Worm (Caenorhabditis elegans) whole organism, L4 larva: ENCODE data around the gene C05C10.8.

ENCODE experiments used
- F26F4.8 ChIP-seq: fragments of 200-800 bp; sonication (Bioruptor generic); conservative IDR thresholded peaks from 2 replicates; pipeline ENCODE4 v1.3.6; 2022; ENCODE audit warnings: missing genetic modification characterization, missing compliant biosample characterization
- F44E2.7 ChIP-seq: fragments of 200-800 bp; sonication (Bioruptor generic); IDR thresholded peaks from 2 replicates; pipeline ENCODE4 v2.1.2; 2022; ENCODE audit warnings: missing genetic modification characterization, missing compliant biosample characterization
- F49E8.2 ChIP-seq: sonication (generic microtip); optimal IDR thresholded peaks from 2 replicates; lab custom pipeline; 2016; ENCODE audit warnings: missing compliant biosample characterization, mild to moderate bottlenecking, missing genetic modification characterization, borderline replicate concordance
- T20F7.1 ChIP-seq: fragments of 200-800 bp; sonication (Bioruptor generic); optimal IDR thresholded peaks from 2 replicates; lab custom pipeline; 2018; ENCODE audit warnings: mild to moderate bottlenecking, missing genetic modification characterization, missing compliant biosample characterization
- T26A8.4 ChIP-seq: fragments of 200-800 bp; sonication (Bioruptor generic); IDR thresholded peaks from 2 replicates; pipeline ENCODE4 v1.3.6; 2022; ENCODE audit warnings: missing genetic modification characterization, missing compliant biosample characterization
- aha-1 ChIP-seq: fragments of 150-350 bp; peaks from one replicate; lab custom pipeline; 2014; ENCODE audit warnings: missing biosample characterization, missing genetic modification characterization
- arid-1 ChIP-seq: fragments of 200-800 bp; sonication (Bioruptor generic); conservative IDR thresholded peaks from 2 replicates; pipeline ENCODE4 v1.3.6; 2022; ENCODE audit warnings: missing genetic modification reagents, missing genetic modification characterization, missing compliant biosample characterization
- ceh-20 ChIP-seq: fragments of 200-800 bp; sonication (Bioruptor generic); IDR thresholded peaks from 2 replicates; pipeline ENCODE4 v1.3.6; 2022; ENCODE audit warnings: missing genetic modification reagents, missing genetic modification characterization, missing compliant biosample characterization
- ceh-28 ChIP-seq: fragments of 150-350 bp; optimal IDR thresholded peaks from 2 replicates; lab custom pipeline; 2014; ENCODE audit warnings: missing biosample characterization, missing genetic modification reagents, missing genetic modification characterization
- ceh-32 ChIP-seq: sonication (generic microtip); optimal IDR thresholded peaks from 2 replicates; lab custom pipeline; 2016; ENCODE audit warnings: mild to moderate bottlenecking, missing genetic modification characterization, missing compliant biosample characterization; ENCODE audit not compliant: poor library complexity
- ceh-44 ChIP-seq: fragments of 200-800 bp; sonication (Bioruptor generic); IDR thresholded peaks from 2 replicates; pipeline ENCODE4 v1.3.6; 2022; ENCODE audit warnings: missing genetic modification reagents, missing genetic modification characterization, missing compliant biosample characterization
- ceh-62 ChIP-seq: sonication (generic microtip); optimal IDR thresholded peaks from 2 replicates; lab custom pipeline; 2017; ENCODE audit warnings: missing biosample characterization, missing genetic modification characterization
- cey-2 ChIP-seq: sonication (generic microtip); optimal IDR thresholded peaks from 3 replicates; lab custom pipeline; 2017; ENCODE audit warnings: missing genetic modification characterization, mild to moderate bottlenecking, missing compliant biosample characterization, antibody characterized with exemption, borderline replicate concordance; ENCODE audit not compliant: insufficient read depth
- ctbp-1 ChIP-seq: fragments of 200-800 bp; sonication (Bioruptor generic); IDR thresholded peaks from 2 replicates; pipeline ENCODE4 v1.3.6; 2022; ENCODE audit warnings: missing genetic modification reagents, missing genetic modification characterization, missing compliant biosample characterization
- daf-8 ChIP-seq: fragments of 200-800 bp; sonication (Bioruptor generic); IDR thresholded peaks from 2 replicates; pipeline ENCODE4 v1.3.6; 2022; ENCODE audit warnings: missing genetic modification characterization, missing compliant biosample characterization
- dmd-6 ChIP-seq: fragments of 200-800 bp; sonication (Bioruptor generic); IDR thresholded peaks from 2 replicates; pipeline ENCODE4 v1.3.6; 2022; ENCODE audit warnings: missing genetic modification reagents, missing genetic modification characterization, missing compliant biosample characterization
- dmd-9 ChIP-seq: fragments of 200-800 bp; sonication (Bioruptor generic); IDR thresholded peaks from 2 replicates; pipeline ENCODE4 v1.3.6; 2022; ENCODE audit warnings: missing genetic modification reagents, missing genetic modification characterization, missing compliant biosample characterization
- dpl-1 ChIP-seq: fragments of 150-350 bp; optimal IDR thresholded peaks from 2 replicates; lab custom pipeline; 2014; ENCODE audit warnings: missing biosample characterization, missing genetic modification reagents, missing genetic modification characterization
- dve-1 ChIP-seq: sonication (generic microtip); optimal IDR thresholded peaks from 2 replicates; lab custom pipeline; 2017; ENCODE audit warnings: antibody characterized with exemption, mild to moderate bottlenecking, missing genetic modification characterization, missing compliant biosample characterization; ENCODE audit not compliant: insufficient read depth
- egl-27 ChIP-seq: sonication (generic microtip); optimal IDR thresholded peaks from 3 replicates; lab custom pipeline; 2017; ENCODE audit warnings: missing biosample characterization, missing genetic modification reagents, missing genetic modification characterization
- egl-43 ChIP-seq: fragments of 200-800 bp; sonication (Bioruptor generic); IDR thresholded peaks from 2 replicates; pipeline ENCODE4 v1.3.6; 2022; ENCODE audit warnings: missing genetic modification reagents, missing genetic modification characterization, missing compliant biosample characterization
- gei-8 ChIP-seq: fragments of 200-800 bp; sonication (Bioruptor generic); optimal IDR thresholded peaks from 2 replicates; lab custom pipeline; 2018; ENCODE audit warnings: mild to moderate bottlenecking, missing genetic modification characterization, missing compliant biosample characterization
- hif-1 ChIP-seq, 2 experiments: sonication (generic microtip); optimal IDR thresholded peaks; 2 replicates each; lab custom pipeline; 2016 to 2017; ENCODE audit warnings: missing compliant biosample characterization in 2 of 2, missing genetic modification characterization in 2 of 2, missing genetic modification reagents in 2 of 2, missing genotype in 2 of 2, mild to moderate bottlenecking in 1 of 2
- hlh-11 ChIP-seq: fragments of 200-800 bp; sonication (Bioruptor generic); optimal IDR thresholded peaks from 2 replicates; lab custom pipeline; 2018; ENCODE audit warnings: mild to moderate bottlenecking, missing genetic modification characterization, missing compliant biosample characterization
- lim-7 ChIP-seq: fragments of 200-800 bp; sonication (Bioruptor generic); IDR thresholded peaks from 2 replicates; pipeline ENCODE4 v1.3.6; 2022; ENCODE audit warnings: missing genetic modification characterization, missing compliant biosample characterization
- lin-15B ChIP-seq: fragments of 150-350 bp; sonication (generic microtip); optimal IDR thresholded peaks from 3 replicates; lab custom pipeline; 2014; ENCODE audit warnings: missing biosample characterization, missing genetic modification characterization
- lir-3 ChIP-seq: sonication (generic microtip); optimal IDR thresholded peaks from 2 replicates; lab custom pipeline; 2016; ENCODE audit warnings: mild to moderate bottlenecking, missing genetic modification characterization, missing compliant biosample characterization
- lsy-2 ChIP-seq, 2 experiments: fragments of 150-350 bp in 1 of 2; sonication (generic microtip) in 1 of 2; optimal IDR thresholded peaks; 2 replicates each; lab custom pipeline; 2014 to 2017; ENCODE audit warnings: missing biosample characterization in 2 of 2, missing genetic modification characterization in 2 of 2
- madf-5 ChIP-seq, 2 experiments: fragments of 200-800 bp; sonication (Bioruptor generic); IDR thresholded peaks; 2 replicates each; pipeline ENCODE4 v1.3.6; 2022; ENCODE audit warnings: missing compliant biosample characterization in 2 of 2, missing genetic modification characterization in 2 of 2
- madf-9 ChIP-seq: fragments of 200-800 bp; sonication (Bioruptor generic); conservative IDR thresholded peaks from 2 replicates; pipeline ENCODE4 v1.3.6; 2022; ENCODE audit warnings: missing genetic modification reagents, missing genetic modification characterization, missing compliant biosample characterization
- mep-1 ChIP-seq: fragments of 150-350 bp; sonication (generic microtip); optimal IDR thresholded peaks from 3 replicates; lab custom pipeline; 2014; ENCODE audit warnings: missing biosample characterization, missing genetic modification characterization
- mxl-2 ChIP-seq: fragments of 200-800 bp; sonication (Bioruptor generic); conservative IDR thresholded peaks from 2 replicates; pipeline ENCODE4 v1.3.6; 2022; ENCODE audit warnings: missing genetic modification reagents, missing genetic modification characterization, missing compliant biosample characterization
- mxl-3 ChIP-seq: fragments of 200-800 bp; sonication (Bioruptor generic); optimal IDR thresholded peaks from 2 replicates; lab custom pipeline; 2018; ENCODE audit warnings: mild to moderate bottlenecking, missing genetic modification characterization, missing compliant biosample characterization
- nhr-11 ChIP-seq: fragments of 150-350 bp; optimal IDR thresholded peaks from 2 replicates; lab custom pipeline; 2014; ENCODE audit warnings: missing biosample characterization, missing genetic modification characterization
- nhr-25 ChIP-seq: sonication (generic microtip); optimal IDR thresholded peaks from 2 replicates; lab custom pipeline; 2017; ENCODE audit warnings: missing genetic modification characterization, mild to moderate bottlenecking, missing compliant biosample characterization, antibody characterized with exemption, moderate library complexity, borderline replicate concordance; ENCODE audit not compliant: insufficient read depth
- nhr-28 ChIP-seq: fragments of 150-350 bp; optimal IDR thresholded peaks from 2 replicates; lab custom pipeline; 2014; ENCODE audit warnings: missing biosample characterization, missing genetic modification characterization
- nhr-41 ChIP-seq: fragments of 200-800 bp; sonication (Bioruptor generic); IDR thresholded peaks from 2 replicates; pipeline ENCODE4 v1.3.6; 2022; ENCODE audit warnings: missing genetic modification reagents, missing genetic modification characterization, missing compliant biosample characterization
- nhr-48 ChIP-seq: sonication (generic microtip); optimal IDR thresholded peaks from 2 replicates; lab custom pipeline; 2016; ENCODE audit warnings: mild to moderate bottlenecking, missing genetic modification characterization, missing compliant biosample characterization
- nhr-6 ChIP-seq: fragments of 150-350 bp; optimal IDR thresholded peaks from 2 replicates; lab custom pipeline; 2014; ENCODE audit warnings: missing biosample characterization, missing genetic modification characterization
- pha-4 ChIP-seq, 2 experiments: fragments of 150-350 bp in 1 of 2; fragments of 200-800 bp in 1 of 2; sonication (Bioruptor generic) in 1 of 2; IDR thresholded peaks in 1 of 2; optimal IDR thresholded peaks in 1 of 2; 2 replicates each; pipeline versions ENCODE4 v1.3.6 to Lab custom; 2014 to 2022; ENCODE audit warnings: missing genetic modification characterization in 2 of 2, missing genetic modification reagents in 2 of 2, missing biosample characterization in 1 of 2, missing compliant biosample characterization in 1 of 2
- pqm-1 ChIP-seq: sonication (generic microtip); optimal IDR thresholded peaks from 2 replicates; lab custom pipeline; 2017; ENCODE audit warnings: missing biosample characterization, missing genetic modification characterization
- saeg-2 ChIP-seq: fragments of 200-800 bp; sonication (Bioruptor generic); IDR thresholded peaks from 2 replicates; pipeline ENCODE4 v1.3.6; 2022; ENCODE audit warnings: missing genetic modification reagents, missing genetic modification characterization, missing compliant biosample characterization
- snpc-4 ChIP-seq: fragments of 150-350 bp; optimal IDR thresholded peaks from 2 replicates; lab custom pipeline; 2014; ENCODE audit warnings: missing biosample characterization, missing genetic modification characterization
- tra-1 ChIP-seq: fragments of 200-800 bp; sonication (Bioruptor generic); IDR thresholded peaks from 2 replicates; pipeline ENCODE4 v1.3.6; 2022; ENCODE audit warnings: missing genetic modification reagents, missing genetic modification characterization, missing compliant biosample characterization
- unc-130 ChIP-seq: sonication (generic microtip); optimal IDR thresholded peaks from 2 replicates; lab custom pipeline; 2016; ENCODE audit warnings: missing genetic modification reagents, missing genetic modification characterization, missing compliant biosample characterization
- unc-39 ChIP-seq: sonication (generic microtip); optimal IDR thresholded peaks from 2 replicates; lab custom pipeline; 2017; ENCODE audit warnings: missing biosample characterization, missing genetic modification characterization
- unc-62 ChIP-seq, 3 experiments: fragments of 150-350 bp in 1 of 3; sonication (generic microtip); optimal IDR thresholded peaks in 2 of 3; peaks in 1 of 3; 1 replicate in 1 of 3; 2 replicates in 2 of 3; lab custom pipeline; 2014 to 2017; ENCODE audit warnings: missing biosample characterization in 3 of 3, missing genetic modification characterization in 3 of 3, missing genetic modification reagents in 3 of 3, missing genotype in 1 of 3
- zfp-2 ChIP-seq: sonication (generic microtip); optimal IDR thresholded peaks from 2 replicates; lab custom pipeline; 2016; ENCODE audit warnings: mild to moderate bottlenecking, missing genetic modification characterization, missing compliant biosample characterization
- zip-11 ChIP-seq: fragments of 200-800 bp; sonication (Bioruptor generic); IDR thresholded peaks from 2 replicates; pipeline ENCODE4 v1.3.6; 2022; ENCODE audit warnings: missing genetic modification characterization, missing compliant biosample characterization

C05C10.8 gene

DNA sequence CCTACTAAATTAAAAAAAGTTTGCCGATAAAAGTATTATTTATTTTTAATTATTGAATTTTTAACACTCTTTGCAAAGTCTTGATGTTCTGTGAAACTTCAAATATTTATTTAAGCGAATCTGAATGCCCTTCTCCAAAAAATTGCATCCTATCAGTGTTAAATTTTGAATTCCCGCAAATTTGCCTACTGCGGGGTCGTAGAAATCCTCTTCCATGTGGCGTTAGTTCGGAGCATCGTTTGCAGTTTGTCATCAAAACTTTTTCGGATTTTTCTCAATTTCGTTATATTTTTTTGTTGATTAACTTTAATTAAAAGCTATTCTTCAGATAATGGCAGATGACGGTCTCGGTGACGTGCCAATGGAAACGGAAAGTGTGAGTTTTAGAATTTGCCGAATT lies 22.6 kb upstream of the C05C10.8 start, which contains the start of gene ufd-3 (continued):
- TF ChIP-seq ceh-62 (tag; lab: Kevin White, UChicago) (no peak), mxl-2 (GFP tag; lab: Robert Waterston, UW) (no peak), ceh-28 (tag; lab: Kevin White, UChicago) (no peak), gei-8 (no peak), F44E2.7 (GFP tag; lab: Robert Waterston, UW) (no peak), zfp-2 (tag; lab: Kevin White, UChicago) (no peak), saeg-2 (GFP tag; lab: Robert Waterston, UW) (no peak), nhr-28 (tag; lab: Kevin White, UChicago) (peak; percentile 51), F26F4.8 (GFP tag; lab: Robert Waterston, UW) (no peak), madf-5 (GFP tag; IDR thresholded peaks at IDR 0.05; lab: Robert Waterston, UW) (peak in 1 of 2 experiments; percentile 14; a peak in 1 of 4 replicates), aha-1 (peak; percentile 98), T26A8.4 (GFP tag; lab: Robert Waterston, UW) (0 out of 2 replicates have a peak, but pooled peaks have one; percentile 57), F49E8.2 (peak; percentile 63), cey-2 (tag; lab: Kevin White, UChicago) (no peak), hif-1 (tag; optimal IDR thresholded peaks at IDR 0.05; lab: Kevin White, UChicago) (peak in 1 of 2 experiments; percentile 92), unc-39 (no peak), dpl-1 (GFP tag; lab: Kevin White, UChicago) (peak; percentile 98), egl-43 (GFP tag; lab: Robert Waterston, UW) (no peak), pqm-1 (tag; lab: Kevin White, UChicago) (no peak), hlh-11 (peak; percentile 53), nhr-48 (peak; percentile 20), nhr-11 (tag; lab: Kevin White, UChicago) (peak; percentile 82), ceh-32 (tag; lab: Kevin White, UChicago) (no peak), nhr-6 (tag; lab: Kevin White, UChicago) (peak; percentile 80), ceh-20 (GFP tag; lab: Robert Waterston, UW) (0 out of 2 replicates have a peak, but pooled peaks have one; percentile 18), ctbp-1 (GFP tag; lab: Robert Waterston, UW) (0 out of 2 replicates have a peak, but pooled peaks have one; percentile 31), nhr-25 (no peak), nhr-41 (GFP tag; lab: Robert Waterston, UW) (no peak), unc-130 (GFP tag; lab: Kevin White, UChicago) (peak; percentile 91), tra-1 (GFP tag; lab: Robert Waterston, UW) (no peak; the same call in 1 of the 2 replicates), pha-4 (GFP tag; IDR thresholded peaks at IDR 0.05; lab: Robert Waterston, UW) (peak; percentile 46; the same call in 1 of the 2 replicates), pha-4 (tag; optimal IDR thresholded peaks at IDR 0.05; lab: Kevin White, UChicago) (peak; percentile 59), mxl-3 (GFP tag; lab: Kevin White, UChicago) (peak; percentile 61), daf-8 (GFP tag; lab: Robert Waterston, UW) (no peak), egl-27 (tag; lab: Kevin White, UChicago) (no peak), ceh-44 (GFP tag; lab: Robert Waterston, UW) (peak; percentile 22; the same call in 1 of the 2 replicates), arid-1 (0 out of 2 replicates have a peak, but pooled peaks have one; percentile 15), lsy-2 (tag; optimal IDR thresholded peaks at IDR 0.05; lab: Kevin White, UChicago) (peak; percentile 38 to 92), dve-1 (peak; percentile 70), lir-3 (tag; lab: Kevin White, UChicago) (no peak), unc-62 (GFP tag; optimal IDR thresholded peaks at IDR 0.05 in 1 of 2; lab: Kevin White, UChicago) (peak in 1 of 2 experiments; percentile 89), unc-62 (tag; optimal IDR thresholded peaks at IDR 0.05; lab: Kevin White, UChicago) (no peak), T20F7.1 (GFP tag; lab: Kevin White, UChicago) (peak; percentile 97), dmd-9 (GFP tag; lab: Robert Waterston, UW) (peak; percentile 81), dmd-6 (GFP tag; lab: Robert Waterston, UW) (peak; percentile 63), zip-11 (no peak), lim-7 (GFP tag; lab: Robert Waterston, UW) (no peak), mep-1 (peak; percentile 82), lin-15B (peak; percentile 5), madf-9 (GFP tag; lab: Robert Waterston, UW) (peak; percentile 61; the same call in 1 of the 2 replicates), snpc-4 (no peak)
